Worm (Caenorhabditis elegans) whole organism, young adult: Measurements from ENCODE around the gene F54D12.9.

Experiments
- B0019.2 ChIP-seq: fragments of 200-800 bp; sonication (Bioruptor generic); conservative IDR thresholded peaks from 2 replicates; pipeline ENCODE4 v1.3.6; 2022; ENCODE audit warnings: missing genetic modification reagents, missing genetic modification characterization, missing compliant biosample characterization
- B0035.1 ChIP-seq: sonication (generic microtip); optimal IDR thresholded peaks from 2 replicates; lab custom pipeline; 2016; ENCODE audit warnings: missing genetic modification characterization, mild to moderate bottlenecking, missing compliant biosample characterization, missing genotype, missing genetic modification reagents
- K11D2.4 ChIP-seq: fragments of 200-800 bp; sonication (Bioruptor generic); IDR thresholded peaks from 2 replicates; pipeline ENCODE4 v1.3.6; 2022; ENCODE audit warnings: missing genetic modification reagents, missing genetic modification characterization, missing compliant biosample characterization
- T07F8.4 ChIP-seq: sonication (generic microtip); optimal IDR thresholded peaks from 2 replicates; lab custom pipeline; 2016; ENCODE audit warnings: mild to moderate bottlenecking, missing genetic modification characterization, moderate library complexity, missing compliant biosample characterization
- akir-1 ChIP-seq: fragments of 200-800 bp; sonication (Bioruptor generic); optimal IDR thresholded peaks from 2 replicates; lab custom pipeline; 2018; ENCODE audit warnings: mild to moderate bottlenecking, missing genetic modification characterization, moderate library complexity, missing compliant biosample characterization
- ama-1 ChIP-seq, 3 experiments: fragments of 150-350 bp in 1 of 3; sonication (generic microtip) in 2 of 3; optimal IDR thresholded peaks; 2 replicates each; lab custom pipeline; 2014 to 2018; ENCODE audit warnings: missing biosample characterization in 2 of 3, missing genetic modification characterization in 2 of 3, missing genetic modification reagents in 2 of 3
- aptf-2 ChIP-seq: fragments of 200-800 bp; sonication (Bioruptor generic); conservative IDR thresholded peaks from 2 replicates; pipeline ENCODE4 v1.3.6; 2022; ENCODE audit warnings: missing genetic modification reagents, missing genetic modification characterization, missing compliant biosample characterization
- athp-1 ChIP-seq: sonication (generic microtip); optimal IDR thresholded peaks from 2 replicates; lab custom pipeline; 2017; ENCODE audit warnings: mild to moderate bottlenecking, missing genetic modification characterization, missing compliant biosample characterization
- bed-2 ChIP-seq: fragments of 200-800 bp; sonication (Bioruptor generic); IDR thresholded peaks from 2 replicates; pipeline ENCODE4 v1.3.6; 2022; ENCODE audit warnings: missing genetic modification reagents, missing genetic modification characterization, missing compliant biosample characterization
- cebp-2 ChIP-seq: fragments of 200-800 bp; sonication (Bioruptor generic); IDR thresholded peaks from 2 replicates; pipeline ENCODE4 v1.3.6; 2022; ENCODE audit warnings: missing genetic modification characterization, missing compliant biosample characterization
- ceh-79 ChIP-seq: sonication (generic microtip); optimal IDR thresholded peaks from 2 replicates; lab custom pipeline; 2017; ENCODE audit warnings: mild to moderate bottlenecking, missing genetic modification characterization, missing compliant biosample characterization
- chd-7 ChIP-seq: sonication (generic microtip); optimal IDR thresholded peaks from 2 replicates; lab custom pipeline; 2016; ENCODE audit warnings: mild to moderate bottlenecking, missing genetic modification characterization, moderate library complexity, missing compliant biosample characterization
- efl-1 ChIP-seq: fragments of 150-350 bp; optimal IDR thresholded peaks from 2 replicates; lab custom pipeline; 2014; ENCODE audit warnings: missing biosample characterization, missing genetic modification reagents, missing genetic modification characterization
- fkh-3 ChIP-seq: sonication (generic microtip); optimal IDR thresholded peaks from 2 replicates; lab custom pipeline; 2016; ENCODE audit warnings: mild to moderate bottlenecking, missing genetic modification characterization, missing compliant biosample characterization
- him-1 ChIP-seq: sonication (generic microtip); optimal IDR thresholded peaks from 2 replicates; lab custom pipeline; 2016; ENCODE audit warnings: missing genotype, missing genetic modification reagents, missing genetic modification characterization, missing compliant biosample characterization
- hmg-1.2 ChIP-seq: fragments of 200-800 bp; sonication (Bioruptor generic); IDR thresholded peaks from 2 replicates; pipeline ENCODE4 v1.3.6; 2022; ENCODE audit warnings: missing genetic modification reagents, missing genetic modification characterization, missing compliant biosample characterization
- hsf-1 ChIP-seq: fragments of 200-800 bp; sonication (Bioruptor generic); IDR thresholded peaks from 2 replicates; pipeline ENCODE4 v1.3.6; 2022; ENCODE audit warnings: missing genetic modification reagents, missing genetic modification characterization, missing compliant biosample characterization
- lin-26 ChIP-seq: fragments of 200-800 bp; sonication (Bioruptor generic); IDR thresholded peaks from 2 replicates; pipeline ENCODE4 v1.3.6; 2022; ENCODE audit warnings: missing genetic modification reagents, missing genetic modification characterization, missing compliant biosample characterization
- lin-35 ChIP-seq, 3 experiments: fragments of 150-350 bp in 2 of 3; sonication (generic microtip) in 1 of 3; optimal IDR thresholded peaks; 2 replicates each; lab custom pipeline; 2014 to 2018; ENCODE audit warnings: missing biosample characterization in 3 of 3, missing genetic modification characterization in 3 of 3, missing genetic modification reagents in 3 of 3
- madf-10 ChIP-seq: sonication (generic microtip); optimal IDR thresholded peaks from 2 replicates; lab custom pipeline; 2016; ENCODE audit warnings: mild to moderate bottlenecking, missing genetic modification characterization, missing compliant biosample characterization
- madf-3 ChIP-seq: fragments of 200-800 bp; sonication (Bioruptor generic); IDR thresholded peaks from 2 replicates; pipeline ENCODE4 v1.3.6; 2022; ENCODE audit warnings: missing genetic modification reagents, missing genetic modification characterization, missing compliant biosample characterization
- madf-8 ChIP-seq: fragments of 200-800 bp; sonication (Bioruptor generic); conservative IDR thresholded peaks from 2 replicates; pipeline ENCODE4 v1.3.6; 2022; ENCODE audit warnings: missing genetic modification reagents, missing genetic modification characterization, missing compliant biosample characterization
- nfya-1 ChIP-seq: sonication (generic microtip); optimal IDR thresholded peaks from 2 replicates; lab custom pipeline; 2017; ENCODE audit warnings: antibody characterized with exemption, missing compliant biosample characterization, missing genetic modification characterization, borderline replicate concordance; ENCODE audit not compliant: insufficient read depth
- nfya-2 ChIP-seq: fragments of 200-800 bp; sonication (Bioruptor generic); IDR thresholded peaks from 2 replicates; pipeline ENCODE4 v1.3.6; 2022; ENCODE audit warnings: missing genetic modification reagents, missing genetic modification characterization, missing compliant biosample characterization
- pbrm-1 ChIP-seq: fragments of 200-800 bp; sonication (Bioruptor generic); IDR thresholded peaks from 2 replicates; pipeline ENCODE4 v1.3.6; 2022; ENCODE audit warnings: missing genetic modification reagents, missing genetic modification characterization, missing compliant biosample characterization
- pha-4 ChIP-seq: fragments of 150-350 bp; sonication (generic microtip); optimal IDR thresholded peaks from 2 replicates; lab custom pipeline; 2014; ENCODE audit warnings: missing biosample characterization, missing genetic modification reagents, missing genetic modification characterization
- sea-2 ChIP-seq: fragments of 200-800 bp; sonication (Bioruptor generic); IDR thresholded peaks from 2 replicates; pipeline ENCODE4 v1.3.6; 2022; ENCODE audit warnings: missing genetic modification characterization, missing compliant biosample characterization
- snpc-1.1 ChIP-seq: sonication (generic microtip); optimal IDR thresholded peaks from 2 replicates; lab custom pipeline; 2017; ENCODE audit warnings: missing genetic modification characterization, mild to moderate bottlenecking, missing compliant biosample characterization, antibody characterized with exemption, moderate library complexity, missing genotype, missing genetic modification reagents; ENCODE audit not compliant: insufficient read depth
- snpc-4 ChIP-seq, 5 experiments: fragments of 150-350 bp in 1 of 5; sonication (generic microtip) in 4 of 5; optimal IDR thresholded peaks; 2 replicates each; lab custom pipeline; 2014 to 2018; ENCODE audit warnings: missing genetic modification characterization in 5 of 5, missing biosample characterization in 3 of 5, antibody characterized with exemption in 2 of 5, mild to moderate bottlenecking in 2 of 5, missing compliant biosample characterization in 2 of 5, missing genotype in 2 of 5, moderate library complexity in 2 of 5, missing genetic modification reagents in 1 of 5
- tbp1 ChIP-seq: fragments of 200-800 bp; sonication (Bioruptor generic); optimal IDR thresholded peaks from 2 replicates; lab custom pipeline; 2018; ENCODE audit warnings: mild to moderate bottlenecking, missing genetic modification characterization, missing compliant biosample characterization
- zim-3 ChIP-seq: sonication (generic microtip); optimal IDR thresholded peaks from 2 replicates; lab custom pipeline; 2017; ENCODE audit warnings: mild to moderate bottlenecking, missing genetic modification characterization, moderate library complexity, missing compliant biosample characterization

F54D12.9 gene

DNA sequence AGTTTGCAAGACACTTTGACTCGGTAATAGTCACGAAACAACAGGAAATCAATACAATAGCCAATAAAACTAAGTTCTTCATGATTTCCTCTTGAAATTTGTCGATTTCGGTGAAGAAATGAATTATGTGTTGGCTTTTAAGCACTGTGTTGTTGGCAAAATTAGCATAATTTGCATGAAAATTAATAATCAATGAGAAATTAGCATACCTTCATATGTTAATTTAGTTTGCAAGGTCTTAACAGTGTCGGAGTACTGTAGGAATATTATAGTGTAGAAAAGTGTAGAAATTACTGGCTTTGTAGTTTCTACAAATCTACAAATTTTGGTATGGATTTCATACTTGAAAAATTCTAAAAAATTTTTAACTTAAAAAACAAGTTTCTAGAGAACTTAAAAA is at the start of gene F54D12.9:
Gene F54D12.9 (minus strand): TSS at position 101 of the 400 bp plus-strand sequence.
- TF ChIP-seq efl-1 = no peak
- no peak for TF ChIP-seq athp-1 (tag; lab: Kevin White, UChicago)

DNA sequence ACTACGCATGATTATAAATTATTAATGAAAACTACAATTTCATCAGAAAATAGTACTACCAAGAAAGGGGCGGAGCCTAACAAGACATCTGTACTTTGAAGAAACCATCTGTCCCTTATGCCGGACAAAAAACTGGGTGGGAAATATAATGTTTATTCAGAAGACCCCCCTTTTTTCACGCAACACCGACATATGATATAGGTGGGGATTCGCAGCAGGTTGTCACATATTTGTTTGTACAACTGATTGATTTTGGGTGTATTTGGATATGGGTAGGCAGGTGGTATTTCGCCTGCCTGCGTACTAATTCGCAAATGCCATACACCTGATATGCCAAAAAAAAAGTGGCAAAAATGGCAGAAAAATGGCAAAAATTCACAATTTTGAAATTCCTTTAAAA is 42.1 kb upstream of the F54D12.9 start, which contains the start of gene Y51H7C.10:
Gene Y51H7C.10 (minus strand): TSS at position 101 of the 400 bp plus-strand sequence.
- TF ChIP-seq bed-2 (GFP tag; lab: Robert Waterston, UW) = no peak
- TF ChIP-seq lin-26 (GFP tag; lab: Robert Waterston, UW) = no peak
- no peak for TF ChIP-seq K11D2.4 (GFP tag; lab: Robert Waterston, UW)
- no peak for TF ChIP-seq snpc-4 (GFP tag; optimal IDR thresholded peaks at IDR 0.05; lab: Kevin White, UChicago)
- no peak for TF ChIP-seq snpc-4 (tag; optimal IDR thresholded peaks at IDR 0.05; lab: Kevin White, UChicago)
- no peak for TF ChIP-seq T07F8.4 (tag; lab: Kevin White, UChicago)
- TF ChIP-seq B0035.1 (tag; lab: Kevin White, UChicago) = no peak
- no peak for TF ChIP-seq B0019.2
- TF ChIP-seq hmg-1.2 (GFP tag; lab: Robert Waterston, UW) = no peak
- TF ChIP-seq chd-7 (tag; lab: Kevin White, UChicago) = no peak
- TF ChIP-seq madf-3 (GFP tag; lab: Robert Waterston, UW) = no peak
- no peak for TF ChIP-seq pbrm-1 (GFP tag; lab: Robert Waterston, UW)
- no peak for TF ChIP-seq him-1 (tag; lab: Kevin White, UChicago)
- TF ChIP-seq akir-1 (GFP tag; lab: Kevin White, UChicago) = no peak
- no peak for TF ChIP-seq sea-2 (GFP tag; lab: Robert Waterston, UW)

DNA sequence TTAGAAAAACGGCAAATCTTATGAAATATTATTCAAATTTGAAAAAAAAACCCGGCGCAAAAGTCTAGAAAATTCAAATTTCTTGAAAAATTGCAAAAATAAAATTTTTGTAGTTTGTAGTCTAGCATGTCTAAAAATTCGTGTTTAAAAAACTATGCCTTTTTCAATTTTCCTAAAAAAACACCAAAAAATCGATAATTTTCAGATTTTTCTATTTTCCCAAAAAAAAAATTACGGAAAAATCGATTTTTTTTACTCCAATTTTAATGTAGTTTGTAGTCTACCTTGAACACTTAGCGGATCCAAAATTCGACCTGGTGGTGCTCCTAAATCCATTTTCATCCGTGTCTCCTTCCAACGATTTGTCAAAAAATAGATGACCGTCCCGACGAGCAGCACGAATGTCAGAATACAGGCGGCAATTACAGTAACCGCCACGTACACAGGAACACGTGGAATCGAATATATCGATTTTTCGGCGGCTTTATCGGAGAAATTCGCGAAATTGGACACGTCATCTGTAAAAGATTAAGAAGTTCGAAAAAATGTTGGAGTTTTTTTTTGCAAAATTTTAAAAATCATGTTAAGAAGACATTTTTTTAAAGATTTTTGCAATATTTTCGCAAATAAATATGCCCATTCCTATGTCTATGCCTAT is 39.4 kb upstream of the F54D12.9 start:
- TF ChIP-seq ceh-79 (tag; lab: Kevin White, UChicago) (no peak), hsf-1 (GFP tag; lab: Robert Waterston, UW) (no peak)

DNA sequence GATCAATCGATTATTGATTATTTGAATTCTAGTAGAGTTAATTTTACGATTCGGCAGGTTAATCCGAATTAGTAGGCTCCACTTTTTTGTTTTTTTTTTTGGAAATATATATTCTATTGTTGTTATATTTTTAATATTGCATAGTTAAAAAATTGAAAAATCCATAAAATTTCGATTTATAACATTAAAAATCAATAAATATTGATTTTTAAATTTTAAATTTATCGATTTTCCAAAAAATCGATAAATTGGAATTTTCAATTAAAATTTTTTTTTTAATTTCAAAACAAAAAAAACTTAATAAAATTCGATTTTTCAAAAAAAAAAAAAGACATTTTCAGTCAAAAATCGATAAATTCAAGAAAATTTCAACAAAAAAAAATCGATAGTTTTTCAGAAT is 38.5 kb upstream of the F54D12.9 start:
- TF ChIP-seq lin-35 (GFP tag; optimal IDR thresholded peaks at IDR 0.05; lab: Kevin White, UChicago) = no peak
- TF ChIP-seq, all 124 proteins: peak for 0

DNA sequence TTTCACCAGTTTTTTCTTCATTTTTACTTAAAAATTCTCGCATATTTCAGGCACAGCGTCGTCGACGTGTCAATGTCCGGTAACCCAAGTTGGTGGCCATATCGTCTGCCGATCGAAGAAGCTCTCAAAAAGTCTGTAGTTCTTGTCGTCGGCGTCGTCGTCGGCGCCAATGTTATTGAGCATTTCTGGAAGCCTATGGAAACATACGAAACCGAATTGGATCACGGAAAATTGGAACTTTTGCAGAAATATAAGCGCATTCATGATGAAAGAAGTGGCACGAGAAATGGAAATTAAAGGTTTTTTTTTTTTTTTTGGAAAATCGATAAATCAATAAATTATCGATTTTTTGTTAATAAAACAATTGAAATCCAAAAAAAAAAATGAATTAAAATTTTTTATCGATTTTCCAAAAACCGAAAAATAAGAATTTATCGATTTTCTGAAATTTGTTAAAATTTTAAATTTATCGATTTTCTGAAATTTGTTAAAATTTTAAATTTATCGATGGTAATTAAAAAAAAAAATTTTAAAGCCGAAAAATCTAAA is 30.9 kb upstream of the F54D12.9 start, which contains the start of gene alkb-1:
Gene alkb-1 (plus strand): TSS at position 51 of the 549 bp plus-strand sequence.
- TF ChIP-seq madf-10 (tag; lab: Kevin White, UChicago) (no peak), nfya-2 (GFP tag; lab: Robert Waterston, UW) (no peak), efl-1 (no peak), nfya-1 (tag; lab: Kevin White, UChicago) (no peak)

DNA sequence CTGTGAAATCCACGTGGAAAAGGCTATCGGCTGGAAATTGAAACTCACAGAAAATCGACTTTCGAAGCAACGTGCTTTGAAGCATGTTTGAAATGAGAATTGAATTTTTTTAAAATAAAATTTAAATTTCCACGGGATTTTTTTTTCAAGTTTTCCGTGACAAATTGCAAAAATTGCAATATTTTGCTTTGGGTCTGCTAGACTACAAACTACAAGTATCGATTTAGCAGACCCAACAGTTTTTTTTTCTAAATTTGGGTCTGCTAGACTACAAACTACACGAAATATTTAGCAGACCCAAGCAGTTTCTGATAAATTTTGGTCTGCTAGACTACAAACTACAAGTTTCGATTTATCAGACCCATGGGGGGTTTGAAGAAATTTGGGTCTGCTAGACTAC is 29.9 kb upstream of the F54D12.9 start, which contains the start of gene Y51H7C.9:
Gene Y51H7C.9 (minus strand): TSS at position 101 of the 400 bp plus-strand sequence.
- TF ChIP-seq fkh-3 (tag; lab: Kevin White, UChicago) (no peak), hmg-1.2 (GFP tag; lab: Robert Waterston, UW) (no peak), ama-1 (optimal IDR thresholded peaks at IDR 0.05; lab: Kevin White, UChicago) (no peak), ama-1 (GFP tag; optimal IDR thresholded peaks at IDR 0.05; lab: Kevin White, UChicago) (no peak), aptf-2 (GFP tag; lab: Robert Waterston, UW) (no peak), pha-4 (tag; lab: Kevin White, UChicago) (no peak), tbp1 (GFP tag; lab: Kevin White, UChicago) (no peak), snpc-1.1 (no peak), madf-8 (GFP tag; lab: Robert Waterston, UW) (no peak), cebp-2 (GFP tag; lab: Robert Waterston, UW) (no peak), zim-3 (tag; lab: Kevin White, UChicago) (no peak), T07F8.4 (tag; lab: Kevin White, UChicago) (no peak)
